ENCODE assay signal across 1 fruit fly cellular context in genomic region chr3L:9064207-9064754, dm6.
TF ChIP-seq lines count a peak whose summit lies in the region.

No protein-coding gene starts in this region.

TF ChIP-seq in whole organism, embryonic, 481 proteins besides CTCF, POLR2A, EP300 and RAD21 (continued from another document):
- TF ChIP-seq cwo (GFP tag; optimal IDR thresholded peaks at IDR 0.05; lab: Kevin White, UChicago) (no peak), Hr78 (GFP tag; optimal IDR thresholded peaks at IDR 0.05; lab: Kevin White, UChicago) (no peak), Pdp1 (GFP tag; optimal IDR thresholded peaks at IDR 0.05; lab: Kevin White, UChicago) (peak in 1 of 2 experiments; percentile 75), fd64A (GFP tag; optimal IDR thresholded peaks at IDR 0.05; lab: Kevin White, UChicago) (no peak), ttk (GFP tag; IDR thresholded peaks at IDR 0.05; lab: Robert Waterston, UW) (no peak), CG10959 (GFP tag; IDR thresholded peaks at IDR 0.05; lab: Robert Waterston, UW) (no peak), ase (GFP tag; IDR thresholded peaks at IDR 0.05; lab: Robert Waterston, UW) (no peak), CG7271 (tag; optimal IDR thresholded peaks at IDR 0.05; lab: Kevin White, UChicago) (no peak), al (GFP tag; IDR thresholded peaks at IDR 0.05; lab: Robert Waterston, UW) (no peak), jigr1 (GFP tag; IDR thresholded peaks at IDR 0.05; lab: Robert Waterston, UW) (no peak), ac (GFP tag; optimal IDR thresholded peaks at IDR 0.05; lab: Kevin White, UChicago) (no peak), Mad (GFP tag; optimal IDR thresholded peaks at IDR 0.05; lab: Kevin White, UChicago) (no peak), Neu2 (GFP tag; optimal IDR thresholded peaks at IDR 0.05; lab: Kevin White, UChicago; ENCODE audit: borderline replicate concordance) (no peak), lmd (GFP tag; IDR thresholded peaks at IDR 0.05; lab: Robert Waterston, UW) (no peak), CG4328 (GFP tag; optimal IDR thresholded peaks at IDR 0.05; lab: Kevin White, UChicago) (no peak), CG31365 (tag; optimal IDR thresholded peaks at IDR 0.05; lab: Kevin White, UChicago) (no peak), dmrt99B (tag; optimal IDR thresholded peaks at IDR 0.05; lab: Kevin White, UChicago) (no peak), CG11085 (GFP tag; IDR thresholded peaks at IDR 0.05; lab: Robert Waterston, UW) (no peak), ems (GFP tag; optimal IDR thresholded peaks at IDR 0.05; lab: Kevin White, UChicago) (no peak), CG8281 (tag; optimal IDR thresholded peaks at IDR 0.05; lab: Kevin White, UChicago) (no peak), ranshi (GFP tag; IDR thresholded peaks at IDR 0.05; lab: Robert Waterston, UW) (0 out of 2 replicates have a peak, but pooled peaks have one; percentile 3), cas (GFP tag; IDR thresholded peaks at IDR 0.05; lab: Robert Waterston, UW) (no peak), twi (tag; optimal IDR thresholded peaks at IDR 0.05; lab: Kevin White, UChicago) (no peak), HHEX (GFP tag; optimal IDR thresholded peaks at IDR 0.05; lab: Kevin White, UChicago) (no peak), gt (GFP tag; IDR thresholded peaks at IDR 0.05; lab: Robert Waterston, UW) (no peak)
